Fruit fly (Drosophila melanogaster) Kc167 (cell line): ENCODE measurements around the gene Prx6a.

Source experiments
- Myc ChIP-seq: fragments of >200 bp; optimal IDR thresholded peaks from 2 replicates; lab custom pipeline; 2017; ENCODE audit warnings: missing external identifiers
- Sin3A ChIP-seq: fragments of >200 bp; optimal IDR thresholded peaks from 2 replicates; lab custom pipeline; 2018; ENCODE audit warnings: missing external identifiers
- h ChIP-seq: fragments of >200 bp; optimal IDR thresholded peaks from 3 replicates; lab custom pipeline; 2018; ENCODE audit warnings: missing external identifiers
- insv ChIP-seq: fragments of >200 bp; optimal IDR thresholded peaks from 3 replicates; lab custom pipeline; 2018; ENCODE audit warnings: missing external identifiers
- psq ChIP-seq: fragments of >200 bp; optimal IDR thresholded peaks from 2 replicates; lab custom pipeline; 2017; ENCODE audit warnings: missing external identifiers
- ttk ChIP-seq: sonication (Bioruptor generic); optimal IDR thresholded peaks from 2 replicates; lab custom pipeline; 2017; ENCODE audit warnings: missing external identifiers

- TF ChIP-seq psq (lab: Kevin White, UChicago) (no peak), ttk (lab: Kevin White, UChicago) (no peak), insv (lab: Kevin White, UChicago) (no peak), h (lab: Kevin White, UChicago) (no peak), Myc (lab: Kevin White, UChicago) (no peak), Sin3A (no peak)
Observed at dm6 chr2L:2839850-2840249, 38.2 kb downstream of the Prx6a start, which contains the start of gene CG2975.
